Worm (Caenorhabditis elegans) whole organism, young adult: ENCODE measurements around the gene him-14.

Experiments
- snpc-4 ChIP-seq, 5 experiments: fragments of 150-350 bp in 1 of 5; sonication (generic microtip) in 4 of 5; optimal IDR thresholded peaks; 2 replicates each; lab custom pipeline; 2014 to 2018; ENCODE audit warnings: missing genetic modification characterization in 5 of 5, missing biosample characterization in 3 of 5, antibody characterized with exemption in 2 of 5, mild to moderate bottlenecking in 2 of 5, missing compliant biosample characterization in 2 of 5, missing genotype in 2 of 5, moderate library complexity in 2 of 5, missing genetic modification reagents in 1 of 5
- zim-3 ChIP-seq: sonication (generic microtip); optimal IDR thresholded peaks from 2 replicates; lab custom pipeline; 2017; ENCODE audit warnings: mild to moderate bottlenecking, missing genetic modification characterization, moderate library complexity, missing compliant biosample characterization

DNA sequence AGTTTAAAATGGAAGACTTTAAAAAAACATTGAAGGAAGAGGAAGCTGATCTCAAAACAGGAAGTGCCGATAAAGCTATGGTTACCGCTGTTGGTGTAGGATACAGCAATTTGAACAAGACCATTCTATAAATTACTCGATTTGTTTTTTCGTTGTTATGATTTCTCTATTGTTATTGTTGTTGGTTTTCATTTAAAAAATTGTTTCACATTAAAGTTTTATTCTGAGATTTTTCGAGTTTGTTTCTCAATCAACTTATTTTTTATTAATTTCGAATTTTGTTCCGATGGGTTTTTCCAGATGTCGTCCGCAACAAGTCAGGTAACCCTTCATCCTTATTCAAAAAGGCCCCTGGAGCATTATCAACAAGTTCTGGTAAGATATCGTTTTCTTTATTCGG lies 18.0 kb downstream of the him-14 start, which contains the start of gene ZK1127.12:
- no peak for TF ChIP-seq zim-3 (tag; lab: Kevin White, UChicago)
- no peak for TF ChIP-seq snpc-4 (GFP tag; optimal IDR thresholded peaks at IDR 0.05; lab: Kevin White, UChicago)
- TF ChIP-seq snpc-4 (tag; optimal IDR thresholded peaks at IDR 0.05; lab: Kevin White, UChicago): no peak
